Worm (Caenorhabditis elegans): ENCODE results near the gene K02F6.3.
"Not testable (repeated sequence)": the region's sequence is repeated elsewhere in the genome, so short reads cannot be mapped to it uniquely, and the experiment has no call there.

DNA sequence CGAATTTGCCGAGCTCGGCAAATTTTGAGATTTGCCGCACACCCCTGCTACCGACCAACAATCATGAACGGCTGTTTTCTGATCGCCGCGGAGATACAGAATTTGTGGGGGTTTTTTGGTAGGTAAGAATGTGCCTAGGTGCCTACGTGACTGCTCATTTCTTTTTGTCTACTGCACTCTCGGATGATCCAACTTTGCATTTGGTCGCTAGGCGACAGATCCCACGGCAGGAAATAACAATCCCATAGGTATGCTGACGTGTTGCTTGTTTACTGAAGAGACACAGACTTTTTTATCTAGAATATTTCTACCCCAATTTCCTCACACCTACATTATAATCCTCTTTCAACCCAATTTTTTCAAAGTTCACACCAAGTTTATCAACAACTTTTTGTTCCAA, 11.1 kb upstream of the K02F6.3 start, which contains the start of gene K02F6.8:
- not testable (repeated sequence) for TF ChIP-seq ZK546.5, mdl-1, nhr-6, elt-3, lin-39, zag-1 (tag; optimal IDR thresholded peaks at IDR 0.05)
